Worm (Caenorhabditis elegans): ENCODE measurements around the gene ins-13.

- TF ChIP-seq ama-1 (optimal IDR thresholded peaks at IDR 0.05): no peak
- TF ChIP-seq tra-4 (tag; optimal IDR thresholded peaks at IDR 0.05): no peak
- TF ChIP-seq hmg-4 (GFP tag; optimal IDR thresholded peaks at IDR 0.05): no peak
- TF ChIP-seq tbx-11 (GFP tag; IDR thresholded peaks at IDR 0.05): no peak
- TF ChIP-seq flt-1 (GFP tag; IDR thresholded peaks at IDR 0.05): no peak
- TF ChIP-seq tbx-37 (GFP tag; conservative IDR thresholded peaks at IDR 0.05): no peak
- TF ChIP-seq B0310.2 (tag; optimal IDR thresholded peaks at IDR 0.05): no peak
- no peak for TF ChIP-seq F13C5.2 (tag; optimal IDR thresholded peaks at IDR 0.05)
- no peak for TF ChIP-seq ets-7 (tag; optimal IDR thresholded peaks at IDR 0.05)
- no peak for TF ChIP-seq aly-1 (tag; optimal IDR thresholded peaks at IDR 0.05)
- TF ChIP-seq pes-1 (GFP tag; IDR thresholded peaks at IDR 0.05): no peak
- TF ChIP-seq scrt-1 (GFP tag; IDR thresholded peaks at IDR 0.05): no peak
- TF ChIP-seq ceh-36 (tag; optimal IDR thresholded peaks at IDR 0.05): no peak
- TF ChIP-seq hmbx-1 (tag; optimal IDR thresholded peaks at IDR 0.05): no peak
Observed at ce11 chrII:5591558-5591957, 46.9 kb upstream of the ins-13 start.

Data from whole organism, early embryonic.